Worm (Caenorhabditis elegans) whole organism, mixed stage, embryonic: ENCODE measurements around the gene srz-47.

ENCODE experiments used
- ceh-43 ChIP-seq: fragments of 200-800 bp; sonication (Bioruptor generic); optimal IDR thresholded peaks from 2 replicates; lab custom pipeline; 2018; ENCODE audit warnings: mild to moderate bottlenecking, missing genetic modification characterization, moderate library complexity, missing compliant biosample characterization
- lsy-2 ChIP-seq: fragments of 150-350 bp; optimal IDR thresholded peaks from 2 replicates; lab custom pipeline; 2014; ENCODE audit warnings: missing biosample characterization, missing genetic modification characterization
- nhr-28 ChIP-seq: fragments of 150-350 bp; optimal IDR thresholded peaks from 2 replicates; lab custom pipeline; 2014; ENCODE audit warnings: missing biosample characterization, missing genetic modification characterization
- pha-4 ChIP-seq: fragments of 150-350 bp; optimal IDR thresholded peaks from 2 replicates; lab custom pipeline; 2018; ENCODE audit warnings: missing biosample characterization, missing genetic modification reagents, missing genetic modification characterization
- unc-62 ChIP-seq: fragments of 150-350 bp; optimal IDR thresholded peaks from 2 replicates; lab custom pipeline; 2014; ENCODE audit warnings: missing biosample characterization, missing genetic modification reagents, missing genetic modification characterization

DNA sequence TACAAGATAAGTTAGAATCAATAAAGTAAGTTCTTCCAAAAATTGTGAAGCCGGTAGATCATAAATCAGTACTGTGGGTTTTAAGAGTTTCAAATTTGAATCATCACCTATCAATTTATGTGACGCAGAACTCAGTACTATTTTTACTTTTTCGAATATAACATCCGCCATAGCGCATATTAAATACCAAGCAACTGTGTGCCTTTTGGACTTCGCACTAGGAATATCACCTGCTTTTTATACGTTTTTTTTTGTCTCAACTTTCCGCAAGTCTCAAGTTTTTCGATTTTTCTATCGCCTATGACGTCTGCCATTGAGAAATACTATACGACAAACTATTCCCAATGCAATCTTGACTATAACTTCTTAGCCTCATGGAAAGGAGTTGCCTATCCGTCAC lies 20.6 kb upstream of the srz-47 start, which contains the start of gene srh-113:
- no peak for TF ChIP-seq ceh-43 (GFP tag; lab: Kevin White, UChicago)
- no peak for TF ChIP-seq nhr-28 (tag; lab: Kevin White, UChicago)
- no peak for TF ChIP-seq unc-62 (GFP tag; lab: Kevin White, UChicago)
- no peak for TF ChIP-seq lsy-2 (tag; lab: Kevin White, UChicago)
- no peak for TF ChIP-seq pha-4 (tag; lab: Kevin White, UChicago)
